Fruit fly (Drosophila melanogaster) S2 (cell line): ENCODE results near the gene CG7632.
A peak's percentile ranks its signal among the peaks of the same experiment; 100 is the strongest.

ENCODE experiments used
- CG8478 ChIP-seq: fragments of >200 bp; optimal IDR thresholded peaks from 2 replicates; lab custom pipeline; 2018
- CTCF ChIP-seq, 2 experiments: fragments of >200 bp; optimal IDR thresholded peaks; 2 replicates each; lab custom pipeline; 2018

The CG7632 gene

DNA sequence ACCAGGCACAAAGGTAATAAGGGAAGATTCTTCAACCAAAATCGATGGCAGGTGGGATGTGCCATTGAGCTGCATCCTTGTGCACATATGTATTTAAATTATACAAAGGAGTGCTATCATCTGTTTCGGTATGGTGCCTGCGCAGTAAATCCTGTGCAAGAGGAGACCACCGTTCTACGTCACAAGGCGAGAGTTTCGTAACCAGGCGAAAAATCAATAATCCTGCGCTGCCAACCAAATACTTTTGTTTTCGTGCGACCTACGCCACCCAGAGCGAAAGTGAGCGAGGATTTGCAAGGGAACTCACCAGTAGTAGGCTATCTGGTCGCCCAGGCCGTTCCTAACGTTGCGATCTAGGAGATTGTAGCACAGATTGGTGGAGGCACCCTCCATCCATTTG lies 25.3 kb upstream of the CG7632 start:
- TF ChIP-seq CG8478 (lab: Kevin White, UChicago) (no peak), CTCF (optimal IDR thresholded peaks at IDR 0.05; lab: Kevin White, UChicago) (no peak)

DNA sequence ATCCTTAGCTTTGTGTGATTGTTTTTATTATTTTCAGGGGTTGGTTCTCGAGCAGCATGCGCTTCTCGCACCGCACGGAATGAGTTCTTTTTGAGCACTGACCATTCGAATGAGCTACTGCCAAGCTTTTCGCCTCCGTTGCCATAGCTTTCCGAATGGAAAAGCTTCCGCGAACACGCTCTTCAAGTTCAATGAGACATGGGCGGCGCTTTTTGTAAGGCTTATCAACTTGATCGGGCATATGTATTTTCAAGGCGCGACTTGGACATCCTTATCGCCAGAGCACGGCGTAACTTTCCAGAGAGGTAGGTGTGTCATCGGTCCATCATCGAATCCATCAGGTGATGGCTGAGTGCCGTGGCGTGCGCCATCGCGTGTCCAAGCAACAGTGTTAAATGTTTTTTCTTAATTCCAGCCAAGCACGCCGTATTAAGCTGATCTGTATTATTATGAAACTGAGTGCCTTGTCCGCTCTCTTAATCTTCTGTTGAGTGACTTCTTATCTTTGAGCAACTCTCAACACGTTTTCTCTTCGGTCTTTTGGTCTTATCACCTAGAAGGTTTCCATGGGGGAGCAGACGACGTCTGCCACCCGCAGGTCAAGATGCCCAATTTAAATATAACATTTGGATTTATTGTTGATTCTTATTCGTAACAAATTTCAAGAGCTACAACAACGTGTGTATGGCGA lies 24.5 kb upstream of the CG7632 start, which contains the start of gene AcCoAS:
AcCoAS (minus strand) TSS at position 368 of the 691 bp plus-strand sequence.
- no peak for TF ChIP-seq CG8478 (lab: Kevin White, UChicago)
- TF ChIP-seq CTCF (optimal IDR thresholded peaks at IDR 0.05; lab: Kevin White, UChicago) = no peak

DNA sequence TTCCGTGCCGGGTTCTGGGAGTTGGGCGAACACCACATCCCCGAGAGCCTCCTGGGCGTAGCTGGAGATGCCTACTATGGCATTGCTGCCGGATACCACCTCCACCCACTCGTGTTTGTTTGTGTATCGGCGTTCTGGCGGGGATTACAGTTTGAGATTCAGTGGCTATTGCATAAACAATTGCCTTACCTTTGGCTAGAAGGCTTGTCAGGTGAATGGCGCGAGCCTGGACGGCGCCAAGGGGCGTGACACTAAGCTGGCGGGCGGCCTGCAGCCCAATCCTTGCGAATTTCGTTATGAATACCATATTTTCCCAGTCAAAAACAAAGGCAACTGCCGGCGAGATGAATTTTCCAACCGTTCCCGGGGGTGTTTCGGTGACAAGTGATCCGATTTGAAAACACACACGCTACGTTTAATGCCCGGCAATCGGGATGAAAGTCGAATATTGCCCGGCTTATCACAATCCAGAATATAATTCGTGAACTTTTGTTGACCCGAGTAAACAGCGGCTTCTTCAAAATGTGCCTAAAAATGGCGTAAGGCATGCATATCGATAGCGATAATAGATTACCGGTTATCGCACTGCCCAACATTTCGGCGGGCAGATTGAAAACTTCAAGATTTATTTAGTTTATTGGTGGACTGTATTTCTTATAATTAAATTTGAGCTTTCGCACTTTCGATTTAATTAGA lies 23.4 kb upstream of the CG7632 start, which contains the start of gene ppl:
ppl (minus strand) TSS at position 511 of the 696 bp plus-strand sequence.
- TF ChIP-seq CG8478 (lab: Kevin White, UChicago) = no peak
- TF ChIP-seq CTCF (optimal IDR thresholded peaks at IDR 0.05; lab: Kevin White, UChicago) = peak in 1 of 2 experiments; percentile 18

- no peak for TF ChIP-seq CG8478 (lab: Kevin White, UChicago)
- no peak for TF ChIP-seq CTCF (optimal IDR thresholded peaks at IDR 0.05; lab: Kevin White, UChicago)
Observed at dm6 chr3L:21281706-21282105, 22.8 kb upstream of the CG7632 start.

DNA sequence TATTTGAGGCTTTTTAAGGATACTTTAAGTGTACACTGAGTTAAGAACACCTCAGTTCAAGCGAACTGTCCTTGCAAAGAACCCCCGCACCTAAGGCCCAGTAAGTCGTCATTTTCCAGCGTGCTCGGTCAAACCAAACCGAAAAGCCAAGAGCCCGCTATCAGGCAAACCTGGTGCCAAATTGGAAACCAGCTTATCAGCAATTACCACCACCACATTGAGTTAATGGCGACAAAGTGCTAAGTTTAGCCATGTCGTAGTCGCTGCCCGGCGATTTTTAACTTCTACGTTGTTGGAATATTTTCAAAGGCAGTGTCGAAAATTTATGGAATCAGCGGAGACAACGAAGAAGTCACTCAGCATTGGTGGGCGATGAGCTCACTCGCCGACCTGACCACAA lies 21.8 kb upstream of the CG7632 start:
- TF ChIP-seq CG8478 (lab: Kevin White, UChicago) = no peak

- no peak for TF ChIP-seq CG8478 (lab: Kevin White, UChicago)
Observed at dm6 chr3L:21283795-21284194, 20.7 kb upstream of the CG7632 start.

dm6 chr3L:21284720-21285638 lies 19.5 kb upstream of the CG7632 start:
- no peak for TF ChIP-seq CG8478 (lab: Kevin White, UChicago)
- TF ChIP-seq CTCF (optimal IDR thresholded peaks at IDR 0.05; lab: Kevin White, UChicago) = no peak

- peak; percentile 88 to 90 for TF ChIP-seq CTCF (optimal IDR thresholded peaks at IDR 0.05; lab: Kevin White, UChicago)
- no peak for TF ChIP-seq CG8478 (lab: Kevin White, UChicago)
Observed at dm6 chr3L:21285639-21286338, 18.7 kb upstream of the CG7632 start, which contains the start of the genes CG12974 and pzg. CG12974 (minus strand) TSS chr3L:21285962. pzg (plus strand) TSS chr3L:21286099.

- no peak for TF ChIP-seq CG8478 (lab: Kevin White, UChicago)
- TF ChIP-seq CTCF (optimal IDR thresholded peaks at IDR 0.05; lab: Kevin White, UChicago) = no peak
Observed at dm6 chr3L:21290336-21290735, 14.2 kb upstream of the CG7632 start.

- TF ChIP-seq CG8478 (lab: Kevin White, UChicago) (no peak), CTCF (optimal IDR thresholded peaks at IDR 0.05; lab: Kevin White, UChicago) (no peak)
Observed at dm6 chr3L:21291055-21291454, 13.4 kb upstream of the CG7632 start.

- TF ChIP-seq CTCF (optimal IDR thresholded peaks at IDR 0.05; lab: Kevin White, UChicago) = no peak
- TF ChIP-seq CG8478 (lab: Kevin White, UChicago) = no peak
Observed at dm6 chr3L:21292700-21293099, 11.8 kb upstream of the CG7632 start, which contains the start of gene Cpr78Ca. Cpr78Ca (minus strand) TSS chr3L:21292800.

DNA sequence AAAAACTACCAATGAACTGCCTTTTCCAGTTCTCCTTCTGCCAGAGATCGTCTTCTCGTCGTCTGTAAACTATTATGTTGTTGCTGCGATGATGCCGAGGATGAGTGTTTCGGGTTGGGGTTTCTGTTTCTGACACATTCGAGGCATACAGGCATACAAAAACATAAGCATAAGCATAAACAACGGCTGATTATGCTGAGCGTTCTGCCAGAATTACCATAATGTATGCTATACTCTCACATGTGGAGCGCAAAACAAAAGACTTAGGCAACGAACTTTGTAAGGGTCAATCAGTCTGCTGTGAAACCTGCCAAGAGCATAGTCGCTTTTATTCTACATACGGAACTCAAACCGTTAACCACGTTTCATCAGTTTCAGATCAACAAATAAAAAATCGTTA lies 10.3 kb upstream of the CG7632 start, which contains the start of gene Cpr78Cb:
Cpr78Cb (plus strand) TSS at position 291 of the 400 bp plus-strand sequence.
- TF ChIP-seq CG8478 (lab: Kevin White, UChicago) (no peak), CTCF (optimal IDR thresholded peaks at IDR 0.05; lab: Kevin White, UChicago) (no peak)

DNA sequence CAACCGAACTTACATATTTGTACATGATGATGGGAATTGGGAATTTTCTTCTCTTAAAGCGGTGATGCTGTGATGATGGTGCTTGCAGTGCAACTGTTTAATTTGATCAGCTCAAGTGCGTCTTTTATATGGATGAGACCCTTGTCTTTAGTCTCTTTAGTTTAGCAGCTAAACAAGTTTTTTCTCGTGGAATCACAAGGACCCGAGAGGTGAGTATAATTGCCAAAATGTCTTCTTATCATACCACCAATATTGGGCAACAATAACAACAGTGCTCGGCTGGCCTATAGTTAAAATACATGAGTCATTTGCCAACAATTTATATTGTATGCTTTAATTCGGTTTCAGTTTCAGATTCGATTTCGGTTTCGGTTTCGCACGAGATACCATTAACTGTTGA lies 6.8 kb upstream of the CG7632 start, which contains the start of gene Edg78E:
Edg78E (minus strand) TSS at position 101 of the 400 bp plus-strand sequence.
- TF ChIP-seq CTCF (optimal IDR thresholded peaks at IDR 0.05; lab: Kevin White, UChicago) = no peak
- no peak for TF ChIP-seq CG8478 (lab: Kevin White, UChicago)

dm6 chr3L:21298375-21298774 lies 6.1 kb upstream of the CG7632 start, which contains the start of gene CG43702:
CG43702 (plus strand) TSS chr3L:21298675.
- TF ChIP-seq CG8478 (lab: Kevin White, UChicago) = no peak
- no peak for TF ChIP-seq CTCF (optimal IDR thresholded peaks at IDR 0.05; lab: Kevin White, UChicago)
